Worm (Caenorhabditis elegans) whole organism, L1 larva: Measurements from ENCODE around the gene scl-1.
A peak's percentile ranks its signal among the peaks of the same experiment; 100 is the strongest.

ENCODE experiments used
- C04F5.9 ChIP-seq: sonication (generic microtip); optimal IDR thresholded peaks from 2 replicates; lab custom pipeline; 2016; ENCODE audit warnings: missing genetic modification characterization, missing compliant biosample characterization
- blmp-1 ChIP-seq: fragments of 150-350 bp; optimal IDR thresholded peaks from 2 replicates; lab custom pipeline; 2014; ENCODE audit warnings: missing biosample characterization, missing genetic modification characterization
- ceh-8 ChIP-seq: fragments of 200-800 bp; sonication (Bioruptor generic); optimal IDR thresholded peaks from 2 replicates; lab custom pipeline; 2018; ENCODE audit warnings: mild to moderate bottlenecking, missing genetic modification characterization, moderate library complexity, missing compliant biosample characterization
- ceh-82 ChIP-seq, 3 experiments: fragments of 150-350 bp in 1 of 3; sonication (generic microtip) in 2 of 3; optimal IDR thresholded peaks; 2 replicates each; lab custom pipeline; 2014 to 2017; ENCODE audit warnings: missing biosample characterization in 3 of 3, missing genetic modification characterization in 3 of 3
- ceh-88 ChIP-seq: fragments of 200-800 bp; sonication (Bioruptor generic); IDR thresholded peaks from 2 replicates; pipeline ENCODE4 v1.3.6; 2022; ENCODE audit warnings: missing genetic modification characterization, missing compliant biosample characterization
- ceh-90 ChIP-seq: sonication (generic microtip); optimal IDR thresholded peaks from 2 replicates; lab custom pipeline; 2016; ENCODE audit warnings: missing genetic modification characterization, missing compliant biosample characterization
- dpl-1 ChIP-seq, 3 experiments: fragments of 150-350 bp in 2 of 3; sonication (generic microtip) in 1 of 3; optimal IDR thresholded peaks; 2 replicates each; lab custom pipeline; 2014 to 2017; ENCODE audit warnings: missing biosample characterization in 3 of 3, missing genetic modification characterization in 3 of 3, missing genetic modification reagents in 3 of 3
- egl-13 ChIP-seq: sonication (generic microtip); optimal IDR thresholded peaks from 2 replicates; lab custom pipeline; 2016; ENCODE audit warnings: missing genotype, missing genetic modification reagents, missing genetic modification characterization, missing compliant biosample characterization
- egl-27 ChIP-seq, 2 experiments: fragments of 150-350 bp in 1 of 2; sonication (generic microtip); optimal IDR thresholded peaks; 3 replicates each; lab custom pipeline; 2017 to 2018; ENCODE audit warnings: missing biosample characterization in 2 of 2, missing genetic modification characterization in 2 of 2, missing genetic modification reagents in 2 of 2
- elt-2 ChIP-seq: sonication (generic microtip); optimal IDR thresholded peaks from 2 replicates; lab custom pipeline; 2016; ENCODE audit warnings: missing genetic modification characterization, mild to moderate bottlenecking, inconsistent platforms, missing compliant biosample characterization, missing genetic modification reagents
- ets-5 ChIP-seq: fragments of 200-800 bp; sonication (Bioruptor generic); IDR thresholded peaks from 2 replicates; pipeline ENCODE4 v1.3.6; 2022; ENCODE audit warnings: missing genetic modification characterization, missing compliant biosample characterization
- fkh-10 ChIP-seq: sonication (generic microtip); optimal IDR thresholded peaks from 2 replicates; lab custom pipeline; 2017; ENCODE audit warnings: missing biosample characterization, missing genetic modification reagents, missing genetic modification characterization
- fkh-4 ChIP-seq: sonication (generic microtip); optimal IDR thresholded peaks from 2 replicates; lab custom pipeline; 2016; ENCODE audit warnings: missing compliant biosample characterization, missing genetic modification characterization, borderline replicate concordance
- fkh-8 ChIP-seq: sonication (generic microtip); optimal IDR thresholded peaks from 2 replicates; lab custom pipeline; 2016; ENCODE audit warnings: mild to moderate bottlenecking, missing genetic modification characterization, missing compliant biosample characterization
- fos-1 ChIP-seq: fragments of 150-350 bp; optimal IDR thresholded peaks from 2 replicates; lab custom pipeline; 2014; ENCODE audit warnings: missing biosample characterization, missing genetic modification characterization
- hlh-17 ChIP-seq: fragments of 200-800 bp; sonication (Bioruptor generic); optimal IDR thresholded peaks from 2 replicates; lab custom pipeline; 2018; ENCODE audit warnings: missing genetic modification characterization, mild to moderate bottlenecking, missing compliant biosample characterization, moderate library complexity, borderline replicate concordance
- hlh-4 ChIP-seq: sonication (generic microtip); optimal IDR thresholded peaks from 2 replicates; lab custom pipeline; 2016; ENCODE audit warnings: mild to moderate bottlenecking, missing genetic modification characterization, missing compliant biosample characterization
- irx-1 ChIP-seq: sonication (generic microtip); optimal IDR thresholded peaks from 2 replicates; lab custom pipeline; 2016; ENCODE audit warnings: missing genetic modification characterization, missing compliant biosample characterization
- jun-1 ChIP-seq: fragments of 150-350 bp; optimal IDR thresholded peaks from 2 replicates; lab custom pipeline; 2014; ENCODE audit warnings: missing biosample characterization, missing genetic modification reagents, missing genetic modification characterization
- lin-13 ChIP-seq: fragments of 150-350 bp; optimal IDR thresholded peaks from 2 replicates; lab custom pipeline; 2014; ENCODE audit warnings: missing biosample characterization, missing genetic modification reagents, missing genetic modification characterization
- lin-15B ChIP-seq: fragments of 150-350 bp; sonication (generic microtip); optimal IDR thresholded peaks from 3 replicates; lab custom pipeline; 2014; ENCODE audit warnings: missing biosample characterization, missing genetic modification characterization
- lir-3 ChIP-seq: sonication (generic microtip); optimal IDR thresholded peaks from 2 replicates; lab custom pipeline; 2016; ENCODE audit warnings: mild to moderate bottlenecking, missing genetic modification characterization, moderate library complexity, missing compliant biosample characterization; ENCODE audit not compliant: poor library complexity
- lsy-2 ChIP-seq, 2 experiments: fragments of 150-350 bp; optimal IDR thresholded peaks; 2 replicates each; lab custom pipeline; 2014; ENCODE audit warnings: missing biosample characterization in 2 of 2, missing genetic modification characterization in 2 of 2
- mab-9 ChIP-seq: fragments of 200-800 bp; sonication (Bioruptor generic); IDR thresholded peaks from 2 replicates; pipeline ENCODE4 v1.3.6; 2022; ENCODE audit warnings: missing genetic modification reagents, missing genetic modification characterization, missing compliant biosample characterization
- mdl-1 ChIP-seq, 2 experiments: fragments of 150-350 bp; optimal IDR thresholded peaks; 2 replicates each; lab custom pipeline; 2014 to 2017; ENCODE audit warnings: missing biosample characterization in 2 of 2, missing genetic modification characterization in 2 of 2, inconsistent platforms in 1 of 2
- mef-2 ChIP-seq: fragments of 150-350 bp; optimal IDR thresholded peaks from 2 replicates; lab custom pipeline; 2014; ENCODE audit warnings: missing biosample characterization, missing genetic modification characterization
- nhr-11 ChIP-seq: fragments of 150-350 bp; optimal IDR thresholded peaks from 2 replicates; lab custom pipeline; 2014; ENCODE audit warnings: missing biosample characterization, missing genetic modification characterization
- nhr-77 ChIP-seq: fragments of 150-350 bp; optimal IDR thresholded peaks from 2 replicates; lab custom pipeline; 2014; ENCODE audit warnings: missing biosample characterization, missing genetic modification characterization
- nhr-84 ChIP-seq: sonication (generic microtip); optimal IDR thresholded peaks from 2 replicates; lab custom pipeline; 2017; ENCODE audit warnings: missing biosample characterization, missing genetic modification characterization
- nhr-85 ChIP-seq: sonication (generic microtip); peaks from one replicate; lab custom pipeline; 2016; ENCODE audit warnings: missing genetic modification characterization, inconsistent platforms, missing compliant biosample characterization
- nhr-90 ChIP-seq: sonication (generic microtip); optimal IDR thresholded peaks from 2 replicates; lab custom pipeline; 2016; ENCODE audit warnings: mild to moderate bottlenecking, missing genetic modification characterization, missing compliant biosample characterization; ENCODE audit not compliant: poor library complexity
- pax-3 ChIP-seq: fragments of 200-800 bp; sonication (Bioruptor generic); optimal IDR thresholded peaks from 2 replicates; lab custom pipeline; 2018; ENCODE audit warnings: mild to moderate bottlenecking, missing genetic modification characterization, moderate library complexity, missing compliant biosample characterization
- pqm-1 ChIP-seq: sonication (generic microtip); optimal IDR thresholded peaks from 3 replicates; lab custom pipeline; 2017; ENCODE audit warnings: missing biosample characterization, missing genetic modification characterization
- skn-1 ChIP-seq: fragments of 150-350 bp; optimal IDR thresholded peaks from 2 replicates; lab custom pipeline; 2014; ENCODE audit warnings: missing biosample characterization, missing genetic modification characterization
- snu-23 ChIP-seq: sonication (generic microtip); optimal IDR thresholded peaks from 2 replicates; lab custom pipeline; 2016; ENCODE audit warnings: missing genetic modification characterization, missing compliant biosample characterization
- sox-4 ChIP-seq: sonication (generic microtip); optimal IDR thresholded peaks from 2 replicates; lab custom pipeline; 2016; ENCODE audit warnings: missing genetic modification characterization, missing compliant biosample characterization
- sptf-1 ChIP-seq: fragments of 150-350 bp; optimal IDR thresholded peaks from 2 replicates; lab custom pipeline; 2014; ENCODE audit warnings: missing biosample characterization, missing genetic modification characterization
- sup-37 ChIP-seq: fragments of 200-800 bp; sonication (Bioruptor generic); optimal IDR thresholded peaks from 2 replicates; lab custom pipeline; 2018; ENCODE audit warnings: mild to moderate bottlenecking, missing genetic modification characterization, missing compliant biosample characterization
- swsn-7 ChIP-seq: sonication (generic microtip); optimal IDR thresholded peaks from 2 replicates; lab custom pipeline; 2016; ENCODE audit warnings: missing genetic modification characterization, missing compliant biosample characterization
- tbx-2 ChIP-seq: sonication (generic microtip); optimal IDR thresholded peaks from 2 replicates; lab custom pipeline; 2016; ENCODE audit warnings: missing genetic modification characterization, missing compliant biosample characterization
- unc-130 ChIP-seq: fragments of 150-350 bp; optimal IDR thresholded peaks from 2 replicates; lab custom pipeline; 2017; ENCODE audit warnings: missing biosample characterization, missing genetic modification characterization, inconsistent platforms
- unc-62 ChIP-seq: fragments of 150-350 bp; optimal IDR thresholded peaks from 2 replicates; lab custom pipeline; 2014; ENCODE audit warnings: missing biosample characterization, missing genetic modification reagents, missing genetic modification characterization
- ztf-4 ChIP-seq: fragments of 150-350 bp; optimal IDR thresholded peaks from 2 replicates; lab custom pipeline; 2014; ENCODE audit warnings: missing biosample characterization, missing genetic modification characterization

Gene scl-1

ce11 chrIV:13085675-13086074, 29.5 kb downstream of the scl-1 start:
- TF ChIP-seq elt-2 (tag; lab: Kevin White, UChicago) (no peak), sptf-1 (no peak), hlh-17 (no peak), ceh-90 (tag; lab: Kevin White, UChicago) (no peak), ceh-88 (GFP tag; lab: Robert Waterston, UW) (no peak), egl-27 (tag; optimal IDR thresholded peaks at IDR 0.05; lab: Kevin White, UChicago) (no peak), skn-1 (tag; lab: Kevin White, UChicago) (no peak), irx-1 (tag; lab: Kevin White, UChicago) (no peak), fkh-10 (no peak)

ce11 chrIV:13086705-13087104, 30.6 kb downstream of the scl-1 start, which contains the start of gene spin-2:
Gene spin-2, plus strand, starts transcription at chrIV:13087005.
- TF ChIP-seq pqm-1 (tag; lab: Kevin White, UChicago) (no peak), ceh-8 (no peak), mab-9 (GFP tag; lab: Robert Waterston, UW) (no peak), blmp-1 (tag; lab: Kevin White, UChicago) (no peak), hlh-4 (tag; lab: Kevin White, UChicago) (no peak), lin-15B (tag; lab: Kevin White, UChicago) (no peak), ceh-90 (tag; lab: Kevin White, UChicago) (no peak), mef-2 (tag; lab: Kevin White, UChicago) (no peak), lin-13 (GFP tag; lab: Kevin White, UChicago) (no peak), egl-13 (tag; lab: Kevin White, UChicago) (no peak), pax-3 (no peak), nhr-85 (tag; lab: Kevin White, UChicago) (no peak), unc-62 (GFP tag; lab: Kevin White, UChicago) (no peak), ztf-4 (tag; lab: Kevin White, UChicago) (no peak), ceh-88 (GFP tag; lab: Robert Waterston, UW) (no peak)
- TF ChIP-seq, all 84 proteins: peak for 0

- no peak for TF ChIP-seq sup-37 (GFP tag; lab: Kevin White, UChicago)
- no peak for TF ChIP-seq fkh-4
- TF ChIP-seq mef-2 (tag; lab: Kevin White, UChicago): no peak
- no peak for TF ChIP-seq ztf-4 (tag; lab: Kevin White, UChicago)
- TF ChIP-seq jun-1 (tag; lab: Kevin White, UChicago): no peak
- no peak for TF ChIP-seq nhr-11 (tag; lab: Kevin White, UChicago)
Measured at ce11 chrIV:13089671-13090242, 33.6 kb downstream of the scl-1 start.

ce11 chrIV:13090967-13091366, 34.8 kb downstream of the scl-1 start, which contains the start of gene col-132:
Gene col-132, minus strand, starts transcription at chrIV:13091067.
- TF ChIP-seq sox-4 (tag; lab: Kevin White, UChicago) (no peak), egl-13 (tag; lab: Kevin White, UChicago) (no peak), fos-1 (no peak)

- peak; percentile 73 to 91 for TF ChIP-seq lsy-2 (tag; optimal IDR thresholded peaks at IDR 0.05; lab: Kevin White, UChicago)
- no peak for TF ChIP-seq ets-5 (GFP tag; lab: Robert Waterston, UW)
- TF ChIP-seq unc-130 (tag; lab: Kevin White, UChicago): peak; percentile 73
- TF ChIP-seq swsn-7 (tag; lab: Kevin White, UChicago): peak; percentile 62
- peak; percentile 56 for TF ChIP-seq fkh-8 (tag; lab: Kevin White, UChicago)
- TF ChIP-seq egl-27 (tag; optimal IDR thresholded peaks at IDR 0.05; lab: Kevin White, UChicago): no peak
- TF ChIP-seq lir-3 (tag; lab: Kevin White, UChicago): peak; percentile 10
- peak; percentile 27 to 78 (median 63) for TF ChIP-seq ceh-82 (tag; optimal IDR thresholded peaks at IDR 0.05; lab: Kevin White, UChicago)
- no peak for TF ChIP-seq mef-2 (tag; lab: Kevin White, UChicago)
- no peak for TF ChIP-seq mab-9 (GFP tag; lab: Robert Waterston, UW)
- no peak for TF ChIP-seq ceh-8
- peak; percentile 54 for TF ChIP-seq nhr-77 (tag; lab: Kevin White, UChicago)
- peak; percentile 80 for TF ChIP-seq snu-23 (GFP tag; lab: Kevin White, UChicago)
- TF ChIP-seq nhr-84 (tag; lab: Kevin White, UChicago): no peak
- TF ChIP-seq dpl-1 (GFP tag; optimal IDR thresholded peaks at IDR 0.05; lab: Kevin White, UChicago): peak; percentile 88 to 95 (median 92)
- TF ChIP-seq sup-37 (GFP tag; lab: Kevin White, UChicago): no peak
- no peak for TF ChIP-seq ztf-4 (tag; lab: Kevin White, UChicago)
- no peak for TF ChIP-seq nhr-90 (tag; lab: Kevin White, UChicago)
- peak in 1 of 2 experiments; percentile 56 for TF ChIP-seq mdl-1 (tag; optimal IDR thresholded peaks at IDR 0.05; lab: Kevin White, UChicago)
- TF ChIP-seq ceh-90 (tag; lab: Kevin White, UChicago): no peak
- peak; percentile 14 for TF ChIP-seq C04F5.9 (tag; lab: Kevin White, UChicago)
- no peak for TF ChIP-seq nhr-11 (tag; lab: Kevin White, UChicago)
- TF ChIP-seq tbx-2 (tag; lab: Kevin White, UChicago): peak; percentile 37
Measured at ce11 chrIV:13093677-13094076, 37.6 kb downstream of the scl-1 start, which contains the start of the genes prcc-1 and C39E9.12. Gene prcc-1, minus strand, starts transcription at chrIV:13093795. Gene C39E9.12, plus strand, starts transcription at chrIV:13094007.
